Fruit fly (Drosophila melanogaster) whole organism, embryonic: ENCODE measurements around the gene CG6126.

ENCODE experiments used
- CG10431 ChIP-seq: fragments of 200-800 bp; sonication (Bioruptor generic); optimal IDR thresholded peaks from 3 replicates; lab custom pipeline; 2018; ENCODE audit warnings: missing biosample characterization, mild to moderate bottlenecking, missing genetic modification characterization
- CG10654 ChIP-seq: fragments of 200-800 bp; sonication (Bioruptor generic); optimal IDR thresholded peaks from 2 replicates; lab custom pipeline; 2016; ENCODE audit warnings: missing biosample characterization, missing genetic modification characterization
- CG11695 ChIP-seq: fragments of 200-800 bp; sonication (Bioruptor generic); IDR thresholded peaks from 3 replicates; pipeline ENCODE4 v1.3.6; 2022; ENCODE audit warnings: missing biosample characterization, missing genetic modification characterization
- CG12071 ChIP-seq: fragments of 200-800 bp; sonication (Bioruptor generic); optimal IDR thresholded peaks from 3 replicates; lab custom pipeline; 2018; ENCODE audit warnings: missing biosample characterization, mild to moderate bottlenecking, missing genetic modification characterization
- CG12659 ChIP-seq: fragments of 200-800 bp; sonication (Bioruptor generic); optimal IDR thresholded peaks from 3 replicates; lab custom pipeline; 2017; ENCODE audit warnings: mild to moderate bottlenecking, missing biosample characterization, missing genetic modification reagents, missing genetic modification characterization
- CG17186 ChIP-seq: fragments of 200-800 bp; sonication (Bioruptor generic); optimal IDR thresholded peaks from 3 replicates; lab custom pipeline; 2017; ENCODE audit warnings: missing biosample characterization, missing genetic modification reagents, missing genetic modification characterization
- CG17328 ChIP-seq: fragments of 200-800 bp; sonication (Bioruptor generic); IDR thresholded peaks from 2 replicates; pipeline ENCODE4 v1.3.6; 2022; ENCODE audit warnings: missing biosample characterization, missing genetic modification characterization
- CG1792 ChIP-seq: fragments of 200-800 bp; sonication (Bioruptor generic); optimal IDR thresholded peaks from 2 replicates; lab custom pipeline; 2016; ENCODE audit warnings: missing biosample characterization, missing genetic modification characterization
- CG18262 ChIP-seq: fragments of 200-800 bp; optimal IDR thresholded peaks from 3 replicates; lab custom pipeline; 2019; ENCODE audit warnings: missing biosample characterization, mild to moderate bottlenecking, missing genetic modification characterization, moderate library complexity
- CG3163 ChIP-seq: fragments of 200-800 bp; sonication (Bioruptor generic); optimal IDR thresholded peaks from 3 replicates; lab custom pipeline; 2016; ENCODE audit warnings: missing biosample characterization, missing genetic modification characterization
- CG32532 ChIP-seq: fragments of 200-800 bp; sonication (Bioruptor generic); IDR thresholded peaks from 2 replicates; pipeline ENCODE4 v1.3.6; 2022; ENCODE audit warnings: missing biosample characterization, missing genetic modification characterization
- CG42726 ChIP-seq: fragments of 200-800 bp; sonication (Bioruptor generic); IDR thresholded peaks from 2 replicates; pipeline ENCODE4 v1.3.6; 2022; ENCODE audit warnings: missing biosample characterization, missing genetic modification characterization; ENCODE audit not compliant: partially characterized antibody
- CG4328 ChIP-seq: fragments of 200-800 bp; sonication (Bioruptor generic); optimal IDR thresholded peaks from 3 replicates; lab custom pipeline; 2017; ENCODE audit warnings: missing biosample characterization, missing genetic modification reagents, missing genetic modification characterization
- CG9609 ChIP-seq: fragments of 200-800 bp; sonication (Bioruptor generic); optimal IDR thresholded peaks from 3 replicates; lab custom pipeline; 2016; ENCODE audit warnings: missing biosample characterization, missing genetic modification characterization
- Dad ChIP-seq: fragments of 200-800 bp; sonication (Bioruptor generic); optimal IDR thresholded peaks from 3 replicates; lab custom pipeline; 2016; ENCODE audit warnings: missing biosample characterization, missing genetic modification characterization
- Eip74EF ChIP-seq, 2 experiments: fragments of 200-800 bp in 1 of 2; fragments of >200 bp in 1 of 2; sonication (Bioruptor generic) in 1 of 2; optimal IDR thresholded peaks; 2 replicates each; lab custom pipeline; 2017 to 2019; ENCODE audit warnings: missing biosample characterization in 2 of 2, missing genetic modification characterization in 2 of 2, mild to moderate bottlenecking in 1 of 2, moderate library complexity in 1 of 2
- Ets65A ChIP-seq: fragments of 200-800 bp; sonication (Bioruptor generic); peaks from one replicate; lab custom pipeline; 2016; ENCODE audit warnings: missing biosample characterization, missing genetic modification characterization
- Fer2 ChIP-seq: fragments of 200-800 bp; sonication (Bioruptor generic); optimal IDR thresholded peaks from 2 replicates; lab custom pipeline; 2018; ENCODE audit warnings: missing biosample characterization, mild to moderate bottlenecking, missing genetic modification characterization, moderate library complexity
- HHEX ChIP-seq: fragments of 200-800 bp; sonication (Bioruptor generic); optimal IDR thresholded peaks from 3 replicates; lab custom pipeline; 2017; ENCODE audit warnings: missing biosample characterization, mild to moderate bottlenecking, missing genetic modification characterization, missing genetic modification reagents
- Hr39 ChIP-seq: fragments of >200 bp; optimal IDR thresholded peaks from 2 replicates; lab custom pipeline; 2017
- Hr51 ChIP-seq, 2 experiments: fragments of 200-800 bp; sonication (Bioruptor generic); optimal IDR thresholded peaks; 2 replicates in 1 of 2; 3 replicates in 1 of 2; lab custom pipeline; 2016 to 2018; ENCODE audit warnings: missing biosample characterization in 2 of 2, missing genetic modification characterization in 2 of 2, mild to moderate bottlenecking in 1 of 2, moderate library complexity in 1 of 2
- MESR4 ChIP-seq: fragments of 200-800 bp; sonication (Bioruptor generic); optimal IDR thresholded peaks from 2 replicates; lab custom pipeline; 2018; ENCODE audit warnings: missing biosample characterization, mild to moderate bottlenecking, missing genetic modification characterization, moderate library complexity
- Med ChIP-seq: fragments of 200-800 bp; sonication (Bioruptor generic); peaks from one replicate; lab custom pipeline; 2016; ENCODE audit warnings: missing biosample characterization, missing genetic modification characterization, mild to moderate bottlenecking, inconsistent platforms, moderate library complexity
- NFAT ChIP-seq: fragments of 200-800 bp; sonication (Bioruptor generic); IDR thresholded peaks from 2 replicates; pipeline ENCODE4 v1.3.6; 2022; ENCODE audit warnings: missing biosample characterization, missing genetic modification characterization
- Nf-YC ChIP-seq: fragments of 200-800 bp; optimal IDR thresholded peaks from 3 replicates; lab custom pipeline; 2019; ENCODE audit warnings: missing biosample characterization, mild to moderate bottlenecking, missing genetic modification characterization, moderate library complexity
- Oli ChIP-seq: fragments of 200-800 bp; sonication (Bioruptor generic); optimal IDR thresholded peaks from 2 replicates; lab custom pipeline; 2018; ENCODE audit warnings: missing biosample characterization, mild to moderate bottlenecking, missing genetic modification characterization, moderate library complexity
- Pdp1 ChIP-seq, 2 experiments: fragments of 200-800 bp; sonication (Bioruptor generic); optimal IDR thresholded peaks; 3 replicates each; lab custom pipeline; 2016; ENCODE audit warnings: missing biosample characterization in 2 of 2, missing genetic modification characterization in 2 of 2, mild to moderate bottlenecking in 1 of 2, moderate library complexity in 1 of 2
- YL-1 ChIP-seq: fragments of 200-800 bp; sonication (Bioruptor generic); optimal IDR thresholded peaks from 3 replicates; lab custom pipeline; 2017; ENCODE audit warnings: missing biosample characterization, mild to moderate bottlenecking, missing genetic modification characterization
- ab ChIP-seq: fragments of 200-800 bp; sonication (Bioruptor generic); optimal IDR thresholded peaks from 2 replicates; lab custom pipeline; 2016; ENCODE audit warnings: missing biosample characterization, missing genetic modification characterization
- al ChIP-seq: fragments of 200-800 bp; sonication (Bioruptor generic); IDR thresholded peaks from 2 replicates; pipeline ENCODE4 v1.3.6; 2022; ENCODE audit warnings: missing biosample characterization, missing genetic modification characterization
- amos ChIP-seq: fragments of 200-800 bp; sonication (Bioruptor generic); IDR thresholded peaks from 2 replicates; pipeline ENCODE4 v1.3.6; 2022; ENCODE audit warnings: missing biosample characterization, missing genetic modification characterization; ENCODE audit not compliant: partially characterized antibody
- aop ChIP-seq: fragments of 200-800 bp; sonication (Bioruptor generic); IDR thresholded peaks from 2 replicates; pipeline ENCODE4 v1.3.6; 2022; ENCODE audit warnings: missing biosample characterization, missing genetic modification characterization
- br ChIP-seq: fragments of >200 bp; optimal IDR thresholded peaks from 2 replicates; lab custom pipeline; 2017
- cato ChIP-seq: fragments of 200-800 bp; sonication (Bioruptor generic); optimal IDR thresholded peaks from 2 replicates; lab custom pipeline; 2016; ENCODE audit warnings: missing biosample characterization, missing genetic modification characterization, borderline replicate concordance
- da ChIP-seq: fragments of 200-800 bp; sonication (Bioruptor generic); optimal IDR thresholded peaks from 2 replicates; lab custom pipeline; 2016; ENCODE audit warnings: missing biosample characterization, missing genetic modification characterization
- exex ChIP-seq: fragments of 200-800 bp; sonication (Bioruptor generic); optimal IDR thresholded peaks from 4 replicates; lab custom pipeline; 2018; ENCODE audit warnings: missing biosample characterization, mild to moderate bottlenecking, missing genetic modification characterization, moderate library complexity
- eyg ChIP-seq: fragments of 200-800 bp; sonication (Bioruptor generic); optimal IDR thresholded peaks from 3 replicates; lab custom pipeline; 2016; ENCODE audit warnings: missing biosample characterization, missing genetic modification characterization
- fd3F ChIP-seq: fragments of 200-800 bp; sonication (Bioruptor generic); optimal IDR thresholded peaks from 2 replicates; lab custom pipeline; 2018; ENCODE audit warnings: missing biosample characterization, mild to moderate bottlenecking, missing genetic modification characterization, moderate library complexity
- fd96Cb ChIP-seq: fragments of 200-800 bp; sonication (Bioruptor generic); optimal IDR thresholded peaks from 2 replicates; lab custom pipeline; 2018; ENCODE audit warnings: missing biosample characterization, mild to moderate bottlenecking, missing genetic modification characterization, moderate library complexity
- gro ChIP-seq: fragments of 200-800 bp; sonication (Bioruptor generic); optimal IDR thresholded peaks from 2 replicates; lab custom pipeline; 2016; ENCODE audit warnings: missing biosample characterization, missing genetic modification characterization
- maf-S ChIP-seq: fragments of 200-800 bp; sonication (Bioruptor generic); optimal IDR thresholded peaks from 2 replicates; lab custom pipeline; 2016; ENCODE audit warnings: missing biosample characterization, missing genetic modification characterization
- pfk ChIP-seq: fragments of 200-800 bp; sonication (Bioruptor generic); optimal IDR thresholded peaks from 2 replicates; lab custom pipeline; 2018; ENCODE audit warnings: missing biosample characterization, mild to moderate bottlenecking, missing genetic modification characterization, moderate library complexity
- pros ChIP-seq: fragments of 200-800 bp; sonication (Bioruptor generic); optimal IDR thresholded peaks from 3 replicates; lab custom pipeline; 2019; ENCODE audit warnings: missing biosample characterization, mild to moderate bottlenecking, missing genetic modification characterization, moderate library complexity
- sim ChIP-seq: fragments of 200-800 bp; sonication (Bioruptor generic); IDR thresholded peaks from 2 replicates; pipeline ENCODE4 v1.3.6; 2022; ENCODE audit warnings: missing biosample characterization, missing genetic modification characterization
- sima ChIP-seq: fragments of 200-800 bp; sonication (Bioruptor generic); optimal IDR thresholded peaks from 2 replicates; lab custom pipeline; 2016; ENCODE audit warnings: missing biosample characterization, missing genetic modification characterization
- yki ChIP-seq: fragments of >200 bp; optimal IDR thresholded peaks from 3 replicates; lab custom pipeline; 2018
- zfh2 ChIP-seq: fragments of 200-800 bp; sonication (Bioruptor generic); optimal IDR thresholded peaks from 2 replicates; lab custom pipeline; 2016; ENCODE audit warnings: missing biosample characterization, missing genetic modification characterization

Gene CG6126

DNA sequence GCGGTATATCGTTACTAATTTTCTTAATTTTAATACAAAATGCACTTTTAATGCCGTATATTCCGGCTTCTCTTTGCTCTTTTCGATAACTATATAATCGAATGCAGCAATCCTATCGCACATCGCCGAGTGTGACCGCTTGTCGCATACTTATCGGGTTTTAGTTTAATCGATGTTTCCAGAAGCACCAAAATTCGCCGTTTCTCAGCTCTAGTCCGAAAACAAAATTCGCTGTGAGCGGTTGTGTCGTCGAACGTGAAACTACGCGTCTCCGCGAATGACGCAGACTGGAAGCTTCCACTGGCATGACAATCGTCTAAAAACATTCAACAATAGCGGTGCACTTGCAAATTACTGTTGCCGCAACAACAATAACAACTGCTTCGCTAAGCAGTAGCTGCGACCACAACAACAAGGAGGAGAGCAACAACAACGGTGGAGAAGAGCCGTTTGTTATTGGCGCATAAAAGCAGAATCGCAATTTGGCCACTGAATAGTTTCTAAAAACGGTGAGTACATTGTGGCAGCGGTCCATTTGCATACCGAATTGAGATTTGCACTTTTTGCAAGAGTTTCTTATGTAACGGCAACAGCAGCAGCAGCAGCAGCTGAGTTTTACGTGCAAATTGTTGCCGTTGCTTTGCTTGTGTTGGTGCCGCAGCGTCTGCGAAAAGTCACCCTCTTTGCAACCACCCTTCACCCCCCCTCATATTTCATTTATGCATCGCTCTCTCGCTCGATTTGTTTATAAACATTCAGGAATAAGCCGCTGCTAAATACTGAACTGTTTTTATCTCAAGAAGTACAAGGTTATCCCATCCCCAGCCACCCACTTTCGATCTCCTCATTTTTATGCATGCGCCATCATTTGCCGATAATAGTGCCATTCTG, 15.8 kb downstream of the CG6126 start, which contains the start of gene sra (continued):
- TF ChIP-seq Hr39 (no peak), br (lab: Kevin White, UChicago) (no peak), ab (GFP tag; lab: Kevin White, UChicago) (no peak), exex (no peak), Fer2 (tag; lab: Kevin White, UChicago) (no peak), CG1792 (GFP tag; lab: Kevin White, UChicago) (no peak), CG42726 (GFP tag; lab: Robert Waterston, UW) (peak; percentile 96), sim (GFP tag; lab: Robert Waterston, UW) (no peak), CG3163 (peak; percentile 54), fd3F (GFP tag; lab: Kevin White, UChicago) (no peak), Oli (tag; lab: Kevin White, UChicago) (no peak), al (GFP tag; lab: Robert Waterston, UW) (no peak; the same call in 1 of the 2 replicates), YL-1 (GFP tag; lab: Kevin White, UChicago) (peak; percentile 90), zfh2 (GFP tag; lab: Kevin White, UChicago) (peak; percentile 38), CG12071 (no peak), da (no peak), CG11695 (GFP tag; lab: Robert Waterston, UW) (no peak)

DNA sequence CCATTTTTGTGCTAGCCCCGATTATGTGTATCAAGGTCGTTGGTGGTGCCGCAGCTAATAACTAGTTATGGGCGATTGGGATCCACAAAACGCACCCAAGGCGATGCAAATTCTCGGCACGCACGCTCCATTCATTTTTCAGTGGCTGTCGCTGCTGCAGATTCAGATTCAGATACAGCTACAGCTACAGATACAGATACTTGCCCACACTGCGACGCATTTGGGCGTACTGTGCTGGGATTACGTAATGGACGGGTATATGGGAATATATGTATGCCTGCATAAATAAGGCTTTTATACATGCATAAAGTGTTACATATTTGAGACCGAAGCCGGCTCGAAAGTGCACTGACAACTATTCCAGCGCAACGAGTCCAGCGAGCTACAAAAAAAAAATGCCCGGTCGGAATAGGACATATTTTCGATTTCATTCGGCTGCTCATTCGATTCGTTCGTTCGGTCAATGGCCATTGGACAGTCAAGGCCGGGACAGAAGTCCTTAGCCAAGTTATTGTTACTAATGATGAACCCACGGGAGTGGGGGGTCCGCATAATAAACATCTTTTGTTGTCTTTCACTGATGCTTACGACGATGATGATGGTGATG, 20.5 kb downstream of the CG6126 start:
- TF ChIP-seq Eip74EF (GFP tag; optimal IDR thresholded peaks at IDR 0.05; lab: Kevin White, UChicago) (no peak), Ets65A (GFP tag; lab: Kevin White, UChicago) (peak; percentile 51), NFAT (GFP tag; lab: Robert Waterston, UW) (0 out of 2 replicates have a peak, but pooled peaks have one; percentile 17), CG18262 (no peak), CG32532 (GFP tag; lab: Robert Waterston, UW) (no peak), CG17328 (GFP tag; lab: Robert Waterston, UW) (no peak), Med (GFP tag; lab: Kevin White, UChicago) (peak; percentile 42), Hr51 (GFP tag; optimal IDR thresholded peaks at IDR 0.05; lab: Kevin White, UChicago) (no peak), aop (no peak), gro (GFP tag; lab: Kevin White, UChicago) (no peak), Nf-YC (tag; lab: Kevin White, UChicago) (no peak), CG12659 (GFP tag; lab: Kevin White, UChicago) (no peak), pros (no peak), cato (GFP tag; lab: Kevin White, UChicago) (no peak), Pdp1 (GFP tag; optimal IDR thresholded peaks at IDR 0.05; lab: Kevin White, UChicago) (peak in 1 of 2 experiments; percentile 81)

- TF ChIP-seq CG10431 (GFP tag; lab: Kevin White, UChicago) (no peak), MESR4 (GFP tag; lab: Kevin White, UChicago) (no peak), maf-S (GFP tag; lab: Kevin White, UChicago) (no peak), pfk (GFP tag; lab: Kevin White, UChicago) (no peak), yki (lab: Kevin White, UChicago) (no peak), Dad (GFP tag; lab: Kevin White, UChicago) (no peak), CG9609 (no peak), CG10654 (GFP tag; lab: Kevin White, UChicago) (no peak), CG4328 (GFP tag; lab: Kevin White, UChicago) (no peak), CG17186 (GFP tag; lab: Kevin White, UChicago) (no peak), sima (GFP tag; lab: Kevin White, UChicago) (no peak), HHEX (GFP tag; lab: Kevin White, UChicago) (no peak), fd96Cb (tag; lab: Kevin White, UChicago) (no peak), amos (GFP tag; lab: Robert Waterston, UW) (no peak; the same call in 1 of the 2 replicates), eyg (GFP tag; lab: Kevin White, UChicago) (no peak)
Observed at dm6 chr3R:16180476-16181070, 22.3 kb downstream of the CG6126 start, which contains the start of gene CG8927. Gene CG8927 (plus strand): TSS chr3R:16181020.
